Fruit fly (Drosophila melanogaster): ENCODE results near the gene CG2694.

The CG2694 gene

dm6 chrX:2704134-2704773 is 9.6 kb upstream of the CG2694 start, which contains the start of gene eIF2Bbeta:
TSS of gene eIF2Bbeta (plus strand) at chrX:2704571.
- TF ChIP-seq bab1 (GFP tag; optimal IDR thresholded peaks at IDR 0.05) (peak; percentile 6), cic (GFP tag; optimal IDR thresholded peaks at IDR 0.05) (no peak), CG5204 (GFP tag; optimal IDR thresholded peaks at IDR 0.05) (no peak)

dm6 chrX:2707377-2708090 is 6.3 kb upstream of the CG2694 start, which contains the start of gene CG2680:
TSS of gene CG2680 (minus strand) at chrX:2707427.
- TF ChIP-seq Hr96 (GFP tag; optimal IDR thresholded peaks at IDR 0.05) = no peak
- no peak for TF ChIP-seq pad (GFP tag; optimal IDR thresholded peaks at IDR 0.05)
- TF ChIP-seq CG11617 (GFP tag; optimal IDR thresholded peaks at IDR 0.05) = no peak
- TF ChIP-seq CG33017 (tag; optimal IDR thresholded peaks at IDR 0.05) = no peak
- no peak for TF ChIP-seq CG7101 (tag; optimal IDR thresholded peaks at IDR 0.05)
- TF ChIP-seq CG7045 (GFP tag; optimal IDR thresholded peaks at IDR 0.05) = no peak
- no peak for TF ChIP-seq CG1620 (GFP tag; optimal IDR thresholded peaks at IDR 0.05)
- TF ChIP-seq kay (GFP tag; ENCODE audit: borderline replicate concordance) = no peak
- no peak for TF ChIP-seq CG12768 (GFP tag; optimal IDR thresholded peaks at IDR 0.05)
- no peak for TF ChIP-seq bab1 (GFP tag; optimal IDR thresholded peaks at IDR 0.05)
- no peak for TF ChIP-seq cic (GFP tag; optimal IDR thresholded peaks at IDR 0.05)
- TF ChIP-seq CG5204 (GFP tag; optimal IDR thresholded peaks at IDR 0.05) = no peak
- TF ChIP-seq CG14711 (tag; optimal IDR thresholded peaks at IDR 0.05) = no peak
- TF ChIP-seq ovo (GFP tag; optimal IDR thresholded peaks at IDR 0.05) = no peak
- TF ChIP-seq Clk (GFP tag; optimal IDR thresholded peaks at IDR 0.05) = no peak
- TF ChIP-seq Crg-1 (GFP tag; optimal IDR thresholded peaks at IDR 0.05) = no peak
- TF ChIP-seq toe (GFP tag; optimal IDR thresholded peaks at IDR 0.05) = no peak
- no peak for TF ChIP-seq cnc (optimal IDR thresholded peaks at IDR 0.05)

- TF ChIP-seq toe (GFP tag; optimal IDR thresholded peaks at IDR 0.05) (peak; percentile 17), CG1620 (GFP tag; optimal IDR thresholded peaks at IDR 0.05) (no peak), Clk (GFP tag; optimal IDR thresholded peaks at IDR 0.05) (no peak), ovo (GFP tag; optimal IDR thresholded peaks at IDR 0.05) (no peak), CG7101 (tag; optimal IDR thresholded peaks at IDR 0.05) (peak; percentile 42), cnc (optimal IDR thresholded peaks at IDR 0.05) (no peak), CG11617 (GFP tag; optimal IDR thresholded peaks at IDR 0.05) (peak; percentile 7), CG12768 (GFP tag; optimal IDR thresholded peaks at IDR 0.05) (no peak), CG7045 (GFP tag; optimal IDR thresholded peaks at IDR 0.05) (no peak), Crg-1 (GFP tag; optimal IDR thresholded peaks at IDR 0.05) (peak; percentile 9), CG33017 (tag; optimal IDR thresholded peaks at IDR 0.05) (no peak), Mnt (GFP tag; optimal IDR thresholded peaks at IDR 0.05) (peak; percentile 44), CG5204 (GFP tag; optimal IDR thresholded peaks at IDR 0.05) (no peak), CG14711 (tag; optimal IDR thresholded peaks at IDR 0.05) (no peak), Hr96 (GFP tag; optimal IDR thresholded peaks at IDR 0.05) (peak; percentile 18), pad (GFP tag; optimal IDR thresholded peaks at IDR 0.05) (peak; percentile 1), tj (GFP tag; optimal IDR thresholded peaks at IDR 0.05) (no peak)
Observed at dm6 chrX:2708156-2708734, 5.6 kb upstream of the CG2694 start, which contains the start of gene CG2681. TSS of gene CG2681 (plus strand) at chrX:2708684.

dm6 chrX:2714730-2715129 is 851 bp downstream of the CG2694 start:
- TF ChIP-seq cic (GFP tag; optimal IDR thresholded peaks at IDR 0.05) (no peak), cnc (optimal IDR thresholded peaks at IDR 0.05) (no peak), pad (GFP tag; optimal IDR thresholded peaks at IDR 0.05) (peak; percentile 34), CG7045 (GFP tag; optimal IDR thresholded peaks at IDR 0.05) (no peak), bab1 (GFP tag; optimal IDR thresholded peaks at IDR 0.05) (peak; percentile 90), tj (GFP tag; optimal IDR thresholded peaks at IDR 0.05) (peak; percentile 12), CG33017 (tag; optimal IDR thresholded peaks at IDR 0.05) (no peak), CG1620 (GFP tag; optimal IDR thresholded peaks at IDR 0.05) (peak; percentile 7), toe (GFP tag; optimal IDR thresholded peaks at IDR 0.05) (no peak), CG14711 (tag; optimal IDR thresholded peaks at IDR 0.05) (peak; percentile 15), Crg-1 (GFP tag; optimal IDR thresholded peaks at IDR 0.05) (peak; percentile 1), CG11617 (GFP tag; optimal IDR thresholded peaks at IDR 0.05) (peak; percentile 29), kay (GFP tag; ENCODE audit: borderline replicate concordance) (no peak), CG12768 (GFP tag; optimal IDR thresholded peaks at IDR 0.05) (no peak), ovo (GFP tag; optimal IDR thresholded peaks at IDR 0.05) (no peak), Clk (GFP tag; optimal IDR thresholded peaks at IDR 0.05) (no peak), Hr96 (GFP tag; optimal IDR thresholded peaks at IDR 0.05) (no peak)

dm6 chrX:2720122-2720521 is 6.2 kb downstream of the CG2694 start, which contains the start of gene CG2701:
TSS of gene CG2701 (minus strand) at chrX:2720327.
- TF ChIP-seq CG11617 (GFP tag; optimal IDR thresholded peaks at IDR 0.05) (no peak), bab1 (GFP tag; optimal IDR thresholded peaks at IDR 0.05) (peak; percentile 72), Mnt (GFP tag; optimal IDR thresholded peaks at IDR 0.05) (peak; percentile 40), CG1620 (GFP tag; optimal IDR thresholded peaks at IDR 0.05) (peak; percentile 19), Clk (GFP tag; optimal IDR thresholded peaks at IDR 0.05) (no peak), CG7101 (tag; optimal IDR thresholded peaks at IDR 0.05) (no peak), ovo (GFP tag; optimal IDR thresholded peaks at IDR 0.05) (no peak), CG5204 (GFP tag; optimal IDR thresholded peaks at IDR 0.05) (no peak)

- TF ChIP-seq kay (GFP tag; ENCODE audit: borderline replicate concordance) (no peak), CG12768 (GFP tag; optimal IDR thresholded peaks at IDR 0.05) (no peak), bab1 (GFP tag; optimal IDR thresholded peaks at IDR 0.05) (no peak), Mnt (GFP tag; optimal IDR thresholded peaks at IDR 0.05) (no peak), Crg-1 (GFP tag; optimal IDR thresholded peaks at IDR 0.05) (no peak), CG33017 (tag; optimal IDR thresholded peaks at IDR 0.05) (no peak), CG1620 (GFP tag; optimal IDR thresholded peaks at IDR 0.05) (no peak), toe (GFP tag; optimal IDR thresholded peaks at IDR 0.05) (no peak), Clk (GFP tag; optimal IDR thresholded peaks at IDR 0.05) (no peak), ovo (GFP tag; optimal IDR thresholded peaks at IDR 0.05) (no peak), cnc (optimal IDR thresholded peaks at IDR 0.05) (no peak), cic (GFP tag; optimal IDR thresholded peaks at IDR 0.05) (no peak), CG7045 (GFP tag; optimal IDR thresholded peaks at IDR 0.05) (no peak), CG5204 (GFP tag; optimal IDR thresholded peaks at IDR 0.05) (no peak), Hr96 (GFP tag; optimal IDR thresholded peaks at IDR 0.05) (no peak), pad (GFP tag; optimal IDR thresholded peaks at IDR 0.05) (no peak), CG7101 (tag; optimal IDR thresholded peaks at IDR 0.05) (no peak), CG11617 (GFP tag; optimal IDR thresholded peaks at IDR 0.05) (no peak), tj (GFP tag; optimal IDR thresholded peaks at IDR 0.05) (no peak), CG14711 (tag; optimal IDR thresholded peaks at IDR 0.05) (no peak)
Observed at dm6 chrX:2726420-2726819, 12.5 kb downstream of the CG2694 start, which contains the start of gene vilya. TSS of gene vilya (plus strand) at chrX:2726678.
